Worm (Caenorhabditis elegans) whole organism, late embryonic: ENCODE results near the gene Y51H7BR.8.

Experiments used
- pha-4 ChIP-seq: fragments of 150-350 bp; optimal IDR thresholded peaks from 2 replicates; lab custom pipeline; 2018; ENCODE audit warnings: missing biosample characterization, missing genetic modification reagents, missing genetic modification characterization
- pqm-1 ChIP-seq: sonication (generic microtip); optimal IDR thresholded peaks from 2 replicates; lab custom pipeline; 2016; ENCODE audit warnings: missing genetic modification characterization, missing compliant biosample characterization

- TF ChIP-seq pha-4 (tag; lab: Kevin White, UChicago) (no peak), pqm-1 (no peak)
Observed at ce11 chrII:1537321-1537720, 18.3 kb downstream of the Y51H7BR.8 start, which contains the start of gene fbxb-42.
